Worm (Caenorhabditis elegans): ENCODE data around the gene ZK105.5.

Gene ZK105.5

ce11 chrV:7721945-7722344 is 4.4 kb upstream of the ZK105.5 start, which contains the start of gene ZK105.14:
Gene ZK105.14 (minus strand): TSS chrV:7722045.
- TF ChIP-seq dpff-1 (tag; optimal IDR thresholded peaks at IDR 0.05), result no peak
- TF ChIP-seq zfh-2 (GFP tag; conservative IDR thresholded peaks at IDR 0.05), result no peak
- no peak for TF ChIP-seq F39B2.1 (GFP tag; IDR thresholded peaks at IDR 0.05)
- TF ChIP-seq ekl-4 (GFP tag; IDR thresholded peaks at IDR 0.05), result no peak
- TF ChIP-seq attf-6 (GFP tag; IDR thresholded peaks at IDR 0.05), result no peak
- no peak for TF ChIP-seq cebp-1 (GFP tag; IDR thresholded peaks at IDR 0.05)
- TF ChIP-seq cebp-1 (tag; optimal IDR thresholded peaks at IDR 0.05), result no peak
- TF ChIP-seq zim-3 (tag; optimal IDR thresholded peaks at IDR 0.05), result no peak
- TF ChIP-seq nhr-120 (GFP tag; IDR thresholded peaks at IDR 0.05), result no peak
- TF ChIP-seq egl-44 (GFP tag; IDR thresholded peaks at IDR 0.05), result no peak
- no peak for TF ChIP-seq hlh-12 (tag; optimal IDR thresholded peaks at IDR 0.05)
- no peak for TF ChIP-seq gei-17 (GFP tag; optimal IDR thresholded peaks at IDR 0.05)

- TF ChIP-seq Y79H2A.3 (GFP tag; conservative IDR thresholded peaks at IDR 0.05) (no peak), Y56A3A.18 (GFP tag; IDR thresholded peaks at IDR 0.05) (no peak), F57A8.1 (GFP tag; optimal IDR thresholded peaks at IDR 0.05) (no peak), ztf-6 (GFP tag; IDR thresholded peaks at IDR 0.05) (no peak)
Measured at ce11 chrV:7716034-7716433, 1.5 kb downstream of the ZK105.5 start, which contains the start of gene ZK105.12. Gene ZK105.12 (minus strand): TSS chrV:7716134.

- no peak for TF ChIP-seq repo-1 (tag; optimal IDR thresholded peaks at IDR 0.05)
- TF ChIP-seq K12H6.12 (tag; optimal IDR thresholded peaks at IDR 0.05), result no peak
- no peak for TF ChIP-seq xnd-1 (tag; optimal IDR thresholded peaks at IDR 0.05)
- TF ChIP-seq F49E8.2 (tag; optimal IDR thresholded peaks at IDR 0.05; ENCODE audit: insufficient read depth), result no peak
- no peak for TF ChIP-seq lsl-1 (GFP tag; optimal IDR thresholded peaks at IDR 0.05)
- no peak for TF ChIP-seq D2030.7 (GFP tag; IDR thresholded peaks at IDR 0.05)
- no peak for TF ChIP-seq F55B11.4 (tag; optimal IDR thresholded peaks at IDR 0.05; ENCODE audit: borderline replicate concordance, insufficient read depth)
- TF ChIP-seq Y56A3A.18 (GFP tag; IDR thresholded peaks at IDR 0.05), result no peak
- no peak for TF ChIP-seq B0035.1 (tag; optimal IDR thresholded peaks at IDR 0.05)
Measured at ce11 chrV:7713691-7714090, 3.8 kb downstream of the ZK105.5 start, which contains the start of gene ZK105.1. Gene ZK105.1 (plus strand): TSS chrV:7713991.

- TF ChIP-seq snpc-3.4 (tag; optimal IDR thresholded peaks at IDR 0.05) (no peak), madf-3 (GFP tag; IDR thresholded peaks at IDR 0.05) (no peak), atf-7 (tag; optimal IDR thresholded peaks at IDR 0.05) (no peak), snpc-1.1 (tag; optimal IDR thresholded peaks at IDR 0.05; ENCODE audit: insufficient read depth) (no peak), Y56A3A.18 (GFP tag; IDR thresholded peaks at IDR 0.05) (no peak), tbp1 (GFP tag; optimal IDR thresholded peaks at IDR 0.05) (no peak), dox-1 (GFP tag; IDR thresholded peaks at IDR 0.05) (no peak)
Measured at ce11 chrV:7713072-7713471, 4.5 kb downstream of the ZK105.5 start, which contains the start of gene ZK105.13. Gene ZK105.13 (minus strand): TSS chrV:7713172.

ce11 chrV:7708525-7708924 is 9.0 kb downstream of the ZK105.5 start, which contains the start of gene ZK105.11:
Gene ZK105.11 (minus strand): TSS chrV:7708625.
- TF ChIP-seq lin-40 (tag; optimal IDR thresholded peaks at IDR 0.05) (no peak), unc-130 (GFP tag; optimal IDR thresholded peaks at IDR 0.05) (no peak), nfya-1 (tag; optimal IDR thresholded peaks at IDR 0.05; ENCODE audit: borderline replicate concordance, insufficient read depth) (no peak), mcd-1 (GFP tag; IDR thresholded peaks at IDR 0.05) (no peak), egrh-3 (GFP tag; IDR thresholded peaks at IDR 0.05) (no peak), mes-4 (tag; optimal IDR thresholded peaks at IDR 0.05) (no peak), nhr-179 (tag; optimal IDR thresholded peaks at IDR 0.05) (no peak), attf-3 (GFP tag; conservative IDR thresholded peaks at IDR 0.05) (no peak), zim-3 (tag; optimal IDR thresholded peaks at IDR 0.05) (no peak), attf-5 (GFP tag; optimal IDR thresholded peaks at IDR 0.05) (no peak), mxl-1 (tag; optimal IDR thresholded peaks at IDR 0.05) (no peak)

Data from whole organism, young adult.